Worm (Caenorhabditis elegans) whole organism, L2 larva: Measurements from ENCODE around the gene madd-3.

Experiments used
- ceh-82 ChIP-seq: fragments of 150-350 bp; optimal IDR thresholded peaks from 2 replicates; lab custom pipeline; 2014; ENCODE audit warnings: missing biosample characterization, missing genetic modification characterization
- gmeb-1 ChIP-seq: fragments of 150-350 bp; optimal IDR thresholded peaks from 2 replicates; lab custom pipeline; 2014; ENCODE audit warnings: missing biosample characterization, missing genetic modification characterization
- lin-11 ChIP-seq: fragments of 150-350 bp; sonication (generic microtip); optimal IDR thresholded peaks from 2 replicates; lab custom pipeline; 2014; ENCODE audit warnings: missing biosample characterization, missing genetic modification characterization, inconsistent platforms, mixed read lengths
- nhr-12 ChIP-seq: fragments of 150-350 bp; optimal IDR thresholded peaks from 2 replicates; lab custom pipeline; 2014; ENCODE audit warnings: missing biosample characterization, missing genetic modification characterization
- nhr-21 ChIP-seq: fragments of 150-350 bp; optimal IDR thresholded peaks from 2 replicates; lab custom pipeline; 2014; ENCODE audit warnings: missing biosample characterization, missing genetic modification characterization
- nhr-237 ChIP-seq: fragments of 150-350 bp; optimal IDR thresholded peaks from 2 replicates; lab custom pipeline; 2014; ENCODE audit warnings: missing biosample characterization, missing genetic modification characterization
- unc-55 ChIP-seq: fragments of 150-350 bp; sonication (generic microtip); optimal IDR thresholded peaks from 3 replicates; lab custom pipeline; 2014; ENCODE audit warnings: missing biosample characterization, missing genetic modification reagents, missing genetic modification characterization

DNA sequence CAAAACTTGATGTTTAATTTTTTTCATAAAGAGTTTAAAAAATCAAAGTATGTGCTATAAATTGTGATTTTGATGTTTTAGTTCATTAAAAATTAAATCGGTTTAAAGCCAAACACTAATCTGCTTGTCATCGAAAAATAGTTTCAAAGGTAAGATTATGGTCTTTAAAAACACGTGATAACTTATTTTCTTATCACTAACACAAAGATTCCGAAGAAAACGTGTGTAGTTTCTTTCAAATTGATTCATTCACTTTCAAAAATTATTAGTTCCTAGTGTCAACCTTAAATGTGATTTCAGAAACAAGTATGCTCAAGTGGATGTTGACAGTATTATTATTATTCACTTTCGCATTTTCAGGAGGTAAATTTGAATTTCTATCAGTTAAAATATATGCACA is 40.5 kb downstream of the madd-3 start, which contains the start of gene E02H4.7:
- TF ChIP-seq lin-11 (no peak), unc-55 (GFP tag; lab: Kevin White, UChicago) (no peak), nhr-237 (tag; lab: Kevin White, UChicago) (no peak), ceh-82 (tag; lab: Kevin White, UChicago) (no peak), nhr-12 (tag; lab: Kevin White, UChicago) (no peak), nhr-21 (tag; lab: Kevin White, UChicago) (no peak), gmeb-1 (tag; lab: Kevin White, UChicago) (no peak)
